Fruit fly (Drosophila melanogaster) whole organism, embryonic: ENCODE results near the gene CG32313.

Experiments used
- Ada2b ChIP-seq: fragments of 200-800 bp; sonication (Bioruptor generic); IDR thresholded peaks from 2 replicates; pipeline ENCODE4 v1.3.6; 2022; ENCODE audit warnings: missing biosample characterization, missing genetic modification characterization
- Adf1 ChIP-seq: fragments of 200-800 bp; sonication (Bioruptor generic); IDR thresholded peaks from 2 replicates; pipeline ENCODE4 v1.3.6; 2022; ENCODE audit warnings: missing biosample characterization, missing genetic modification characterization
- CG10209 ChIP-seq: fragments of 200-800 bp; sonication (Bioruptor generic); optimal IDR thresholded peaks from 3 replicates; lab custom pipeline; 2017; ENCODE audit warnings: missing biosample characterization, mild to moderate bottlenecking, missing genetic modification characterization, missing genetic modification reagents
- CG10321 ChIP-seq: fragments of 200-800 bp; sonication (Bioruptor generic); IDR thresholded peaks from 2 replicates; pipeline ENCODE4 v1.3.6; 2022; ENCODE audit warnings: missing biosample characterization, missing genetic modification characterization
- CG10462 ChIP-seq: fragments of 200-800 bp; sonication (Bioruptor generic); optimal IDR thresholded peaks from 2 replicates; lab custom pipeline; 2016; ENCODE audit warnings: missing biosample characterization, missing genetic modification characterization
- CG12104 ChIP-seq: fragments of 200-800 bp; sonication (Bioruptor generic); optimal IDR thresholded peaks from 3 replicates; lab custom pipeline; 2016; ENCODE audit warnings: missing biosample characterization, missing genetic modification characterization
- CG12299 ChIP-seq: fragments of 200-800 bp; sonication (Bioruptor generic); optimal IDR thresholded peaks from 2 replicates; lab custom pipeline; 2018; ENCODE audit warnings: missing biosample characterization, mild to moderate bottlenecking, missing genetic modification characterization
- CG15479 ChIP-seq: fragments of 200-800 bp; sonication (Bioruptor generic); optimal IDR thresholded peaks from 3 replicates; lab custom pipeline; 2019; ENCODE audit warnings: missing biosample characterization, mild to moderate bottlenecking, missing genetic modification characterization, moderate library complexity
- CG17328 ChIP-seq: fragments of 200-800 bp; sonication (Bioruptor generic); IDR thresholded peaks from 2 replicates; pipeline ENCODE4 v1.3.6; 2022; ENCODE audit warnings: missing biosample characterization, missing genetic modification characterization
- CG34376 ChIP-seq: fragments of 200-800 bp; sonication (Bioruptor generic); optimal IDR thresholded peaks from 2 replicates; lab custom pipeline; 2018; ENCODE audit warnings: missing biosample characterization, mild to moderate bottlenecking, missing genetic modification characterization
- CG34422 ChIP-seq: fragments of 200-800 bp; sonication (Bioruptor generic); IDR thresholded peaks from 3 replicates; pipeline ENCODE4 v1.3.6; 2022; ENCODE audit warnings: missing biosample characterization, missing genetic modification characterization
- CG4282 ChIP-seq: fragments of 200-800 bp; sonication (Bioruptor generic); optimal IDR thresholded peaks from 2 replicates; lab custom pipeline; 2016; ENCODE audit warnings: missing biosample characterization, missing genetic modification characterization
- CG43689 ChIP-seq: fragments of 200-800 bp; sonication (Bioruptor generic); IDR thresholded peaks from 2 replicates; pipeline ENCODE4 v1.3.6; 2022; ENCODE audit warnings: missing biosample characterization, missing genetic modification characterization
- CG8765 ChIP-seq: fragments of 200-800 bp; sonication (Bioruptor generic); IDR thresholded peaks from 2 replicates; pipeline ENCODE4 v1.3.6; 2022; ENCODE audit warnings: missing biosample characterization, missing genetic modification characterization
- D ChIP-seq, 2 experiments: fragments of 200-800 bp in 1 of 2; fragments of >200 bp in 1 of 2; sonication (Bioruptor generic) in 1 of 2; optimal IDR thresholded peaks; 2 replicates in 1 of 2; 3 replicates in 1 of 2; lab custom pipeline; 2017; ENCODE audit warnings: mild to moderate bottlenecking in 1 of 2, missing biosample characterization in 1 of 2, missing genetic modification characterization in 1 of 2, missing genetic modification reagents in 1 of 2
- Dek ChIP-seq: fragments of 200-800 bp; sonication (Bioruptor generic); optimal IDR thresholded peaks from 3 replicates; lab custom pipeline; 2019; ENCODE audit warnings: missing biosample characterization, mild to moderate bottlenecking, missing genetic modification characterization, moderate library complexity
- Dfd ChIP-seq, 2 experiments: fragments of >200 bp; optimal IDR thresholded peaks; 2 replicates each; lab custom pipeline; 2017; ENCODE audit warnings: missing biosample characterization in 2 of 2, missing genetic modification characterization in 2 of 2
- Dip3 ChIP-seq: fragments of 200-800 bp; sonication (Bioruptor generic); optimal IDR thresholded peaks from 3 replicates; lab custom pipeline; 2016; ENCODE audit warnings: missing biosample characterization, missing genetic modification characterization
- Ets65A ChIP-seq: fragments of 200-800 bp; sonication (Bioruptor generic); peaks from one replicate; lab custom pipeline; 2016; ENCODE audit warnings: missing biosample characterization, missing genetic modification characterization
- Gug ChIP-seq: fragments of 200-800 bp; sonication (Bioruptor generic); IDR thresholded peaks from 4 replicates; pipeline ENCODE4 v1.3.6; 2022; ENCODE audit warnings: missing biosample characterization, missing genetic modification characterization
- HmgD ChIP-seq: fragments of 200-800 bp; sonication (Bioruptor generic); optimal IDR thresholded peaks from 3 replicates; lab custom pipeline; 2016; ENCODE audit warnings: missing biosample characterization, missing genetic modification characterization
- Hmr ChIP-seq: fragments of 200-800 bp; sonication (Bioruptor generic); optimal IDR thresholded peaks from 3 replicates; lab custom pipeline; 2017; ENCODE audit warnings: mild to moderate bottlenecking, missing biosample characterization, missing genetic modification reagents, missing genetic modification characterization
- Hr39 ChIP-seq: fragments of >200 bp; optimal IDR thresholded peaks from 2 replicates; lab custom pipeline; 2017
- Kr ChIP-seq: fragments of 200-800 bp; sonication (Bioruptor generic); optimal IDR thresholded peaks from 2 replicates; lab custom pipeline; 2017; ENCODE audit warnings: missing biosample characterization, mild to moderate bottlenecking, missing genetic modification characterization
- Nf-YC ChIP-seq: fragments of 200-800 bp; optimal IDR thresholded peaks from 3 replicates; lab custom pipeline; 2019; ENCODE audit warnings: missing biosample characterization, mild to moderate bottlenecking, missing genetic modification characterization, moderate library complexity
- Optix ChIP-seq: fragments of 200-800 bp; sonication (Bioruptor generic); IDR thresholded peaks from 3 replicates; pipeline ENCODE4 v1.3.6; 2022; ENCODE audit warnings: missing biosample characterization, missing genetic modification characterization
- PHDP ChIP-seq: fragments of 200-800 bp; sonication (Bioruptor generic); optimal IDR thresholded peaks from 3 replicates; lab custom pipeline; 2018; ENCODE audit warnings: missing biosample characterization, mild to moderate bottlenecking, missing genetic modification characterization, moderate library complexity
- Scr ChIP-seq: fragments of 200-800 bp; sonication (Bioruptor generic); IDR thresholded peaks from 2 replicates; pipeline ENCODE4 v1.3.6; 2022; ENCODE audit warnings: missing biosample characterization, missing genetic modification characterization; ENCODE audit not compliant: partially characterized antibody
- Six4 ChIP-seq: fragments of 200-800 bp; sonication (Bioruptor generic); optimal IDR thresholded peaks from 2 replicates; lab custom pipeline; 2016; ENCODE audit warnings: missing biosample characterization, missing genetic modification characterization
- Ssrp ChIP-seq: fragments of 200-800 bp; sonication (Bioruptor generic); optimal IDR thresholded peaks from 2 replicates; lab custom pipeline; 2018; ENCODE audit warnings: missing biosample characterization, mild to moderate bottlenecking, missing genetic modification characterization, moderate library complexity
- Stat92E ChIP-seq, 3 experiments: fragments of >200 bp in 2 of 3; fragments of 200-800 bp in 1 of 3; sonication (Bioruptor generic) in 1 of 3; optimal IDR thresholded peaks; 2 replicates each; lab custom pipeline; 2017 to 2019; ENCODE audit warnings: missing biosample characterization in 3 of 3, missing genetic modification characterization in 3 of 3, mild to moderate bottlenecking in 1 of 3, moderate library complexity in 1 of 3
- Tbp ChIP-seq: fragments of >200 bp; optimal IDR thresholded peaks from 2 replicates; lab custom pipeline; 2018; ENCODE audit warnings: missing biosample characterization, missing genetic modification characterization
- chn ChIP-seq: fragments of 200-800 bp; sonication (Bioruptor generic); optimal IDR thresholded peaks from 2 replicates; lab custom pipeline; 2016; ENCODE audit warnings: missing biosample characterization, missing genetic modification characterization
- crp ChIP-seq, 2 experiments: fragments of 200-800 bp; sonication (Bioruptor generic); optimal IDR thresholded peaks; 2 replicates in 1 of 2; 3 replicates in 1 of 2; lab custom pipeline; 2017; ENCODE audit warnings: missing biosample characterization in 2 of 2, missing genetic modification characterization in 2 of 2, mild to moderate bottlenecking in 1 of 2, moderate library complexity in 1 of 2
- dati ChIP-seq: fragments of 200-800 bp; sonication (Bioruptor generic); IDR thresholded peaks from 2 replicates; pipeline ENCODE4 v1.3.6; 2022; ENCODE audit warnings: missing biosample characterization, missing genetic modification characterization
- dpn ChIP-seq, 2 experiments: fragments of 200-800 bp; sonication (Bioruptor generic); optimal IDR thresholded peaks; 3 replicates each; lab custom pipeline; 2016; ENCODE audit warnings: missing biosample characterization in 2 of 2, missing genetic modification characterization in 2 of 2
- eve ChIP-seq, 2 experiments: fragments of >200 bp; optimal IDR thresholded peaks; 2 replicates each; lab custom pipeline; 2017; ENCODE audit warnings: missing biosample characterization in 2 of 2, missing genetic modification characterization in 2 of 2
- h ChIP-seq: fragments of >200 bp; optimal IDR thresholded peaks from 2 replicates; lab custom pipeline; 2017
- hbn ChIP-seq: fragments of 200-800 bp; sonication (Bioruptor generic); IDR thresholded peaks from 2 replicates; pipeline ENCODE4 v1.3.6; 2022; ENCODE audit warnings: missing biosample characterization, missing genetic modification characterization; ENCODE audit not compliant: partially characterized antibody
- hth ChIP-seq: fragments of >200 bp; optimal IDR thresholded peaks from 2 replicates; lab custom pipeline; 2017; ENCODE audit warnings: inconsistent platforms
- lab ChIP-seq: fragments of 200-800 bp; sonication (Bioruptor generic); optimal IDR thresholded peaks from 3 replicates; lab custom pipeline; 2017; ENCODE audit warnings: missing biosample characterization, missing genetic modification characterization, mild to moderate bottlenecking, moderate library complexity, missing genetic modification reagents
- lilli ChIP-seq: fragments of 200-800 bp; sonication (Bioruptor generic); optimal IDR thresholded peaks from 3 replicates; lab custom pipeline; 2016; ENCODE audit warnings: missing biosample characterization, missing genetic modification characterization
- mld ChIP-seq: fragments of 200-800 bp; sonication (Bioruptor generic); IDR thresholded peaks from 3 replicates; pipeline ENCODE4 v1.3.6; 2022; ENCODE audit warnings: missing biosample characterization, missing genetic modification characterization; ENCODE audit not compliant: partially characterized antibody
- ranshi ChIP-seq: fragments of 200-800 bp; sonication (Bioruptor generic); IDR thresholded peaks from 2 replicates; pipeline ENCODE4 v1.3.6; 2022; ENCODE audit warnings: missing biosample characterization, missing genetic modification characterization
- sens ChIP-seq: fragments of 200-800 bp; sonication (Bioruptor generic); peaks from one replicate; lab custom pipeline; 2016; ENCODE audit warnings: missing biosample characterization, missing genetic modification characterization
- so ChIP-seq: fragments of 200-800 bp; sonication (Bioruptor generic); IDR thresholded peaks from 3 replicates; pipeline ENCODE4 v1.3.6; 2022; ENCODE audit warnings: missing biosample characterization, missing genetic modification characterization
- sob ChIP-seq: fragments of 200-800 bp; sonication (Bioruptor generic); IDR thresholded peaks from 2 replicates; pipeline ENCODE4 v1.3.6; 2022; ENCODE audit warnings: missing biosample characterization, missing genetic modification characterization
- stc ChIP-seq: fragments of 200-800 bp; sonication (Bioruptor generic); IDR thresholded peaks from 2 replicates; pipeline ENCODE4 v1.3.6; 2022; ENCODE audit warnings: missing biosample characterization, missing genetic modification characterization
- tll ChIP-seq, 2 experiments: fragments of 200-800 bp in 1 of 2; fragments of >200 bp in 1 of 2; sonication (Bioruptor generic) in 1 of 2; optimal IDR thresholded peaks; 2 replicates each; lab custom pipeline; 2017 to 2019; ENCODE audit warnings: missing biosample characterization in 2 of 2, missing genetic modification characterization in 2 of 2, mild to moderate bottlenecking in 1 of 2, moderate library complexity in 1 of 2

CG32313 gene

dm6 chr3L:1515820-1516540 is 29.6 kb downstream of the CG32313 start (continued):
- TF ChIP-seq CG15479 (GFP tag; lab: Kevin White, UChicago) (no peak), sob (peak; percentile 50; the same call in 1 of the 2 replicates), lab (peak; percentile 61), eve (GFP tag; optimal IDR thresholded peaks at IDR 0.05; lab: Kevin White, UChicago) (no peak), chn (GFP tag; lab: Kevin White, UChicago) (peak; percentile 65), Ets65A (GFP tag; lab: Kevin White, UChicago) (peak; percentile 95), CG8765 (peak; percentile 32; the same call in 1 of the 2 replicates), Six4 (GFP tag; lab: Kevin White, UChicago) (peak; percentile 68), PHDP (tag; lab: Kevin White, UChicago) (peak; percentile 70), CG10321 (GFP tag; lab: Robert Waterston, UW) (no peak), crp (GFP tag; optimal IDR thresholded peaks at IDR 0.05; lab: Kevin White, UChicago) (no peak), so (GFP tag; lab: Robert Waterston, UW) (peak; percentile 78), CG10209 (GFP tag; lab: Kevin White, UChicago) (peak; percentile 66), Optix (peak; percentile 48; the same call in 1 of the 3 replicates), Dip3 (peak; percentile 71), Hr39 (no peak), stc (peak; percentile 68; the same call in 1 of the 2 replicates), CG34376 (GFP tag; lab: Kevin White, UChicago) (no peak), ranshi (GFP tag; lab: Robert Waterston, UW) (peak; percentile 53; the same call in 1 of the 2 replicates), CG34422 (GFP tag; lab: Robert Waterston, UW) (peak; percentile 57; the same call in 1 of the 3 replicates), Adf1 (GFP tag; lab: Robert Waterston, UW) (no peak), hbn (GFP tag; lab: Robert Waterston, UW) (no peak), hth (no peak), dpn (GFP tag; optimal IDR thresholded peaks at IDR 0.05; lab: Kevin White, UChicago) (peak; percentile 60 to 77), Dfd (GFP tag; optimal IDR thresholded peaks at IDR 0.05; lab: Kevin White, UChicago) (no peak), Stat92E (GFP tag; optimal IDR thresholded peaks at IDR 0.05; lab: Kevin White, UChicago) (peak in 1 of 3 experiments; percentile 30), tll (GFP tag; optimal IDR thresholded peaks at IDR 0.05; lab: Kevin White, UChicago) (no peak), sens (GFP tag; lab: Kevin White, UChicago) (peak; percentile 97), Gug (GFP tag; lab: Robert Waterston, UW) (peak; percentile 45; the same call in 3 of the 4 replicates), Dek (tag; lab: Kevin White, UChicago) (peak; percentile 47), D (optimal IDR thresholded peaks at IDR 0.05; lab: Kevin White, UChicago) (no peak), D (GFP tag; optimal IDR thresholded peaks at IDR 0.05; lab: Kevin White, UChicago) (peak; percentile 80), CG17328 (GFP tag; lab: Robert Waterston, UW) (peak; percentile 74), mld (GFP tag; lab: Robert Waterston, UW) (no peak), CG4282 (GFP tag; lab: Kevin White, UChicago) (no peak), h (lab: Kevin White, UChicago) (no peak), CG43689 (GFP tag; lab: Robert Waterston, UW) (0 out of 2 replicates have a peak, but pooled peaks have one; percentile 19), CG12104 (GFP tag; lab: Kevin White, UChicago) (peak; percentile 23), CG10462 (peak; percentile 63), lilli (GFP tag; lab: Kevin White, UChicago) (peak; percentile 79), Ada2b (GFP tag; lab: Robert Waterston, UW) (peak; percentile 66), Nf-YC (peak; percentile 58), dati (GFP tag; lab: Robert Waterston, UW) (no peak), Kr (no peak), CG12299 (tag; lab: Kevin White, UChicago) (peak; percentile 56), Scr (GFP tag; lab: Robert Waterston, UW) (no peak), Ssrp (tag; lab: Kevin White, UChicago) (peak; percentile 81), Tbp (GFP tag; lab: Kevin White, UChicago) (no peak), Hmr (peak; percentile 50), HmgD (GFP tag; lab: Kevin White, UChicago) (peak; percentile 21)
